Worm (Caenorhabditis elegans) whole organism, mixed stage, embryonic: ENCODE measurements around the gene C56A3.4.

ENCODE experiments used
- M03D4.4 ChIP-seq: sonication (generic microtip); optimal IDR thresholded peaks from 2 replicates; lab custom pipeline; 2017; ENCODE audit warnings: mild to moderate bottlenecking, missing genetic modification characterization, missing compliant biosample characterization
- bed-3 ChIP-seq: fragments of 200-800 bp; sonication (Bioruptor generic); optimal IDR thresholded peaks from 3 replicates; lab custom pipeline; 2018; ENCODE audit warnings: mild to moderate bottlenecking, missing genetic modification characterization, moderate library complexity, missing compliant biosample characterization
- ceh-39 ChIP-seq: fragments of 150-350 bp; optimal IDR thresholded peaks from 2 replicates; lab custom pipeline; 2014; ENCODE audit warnings: missing biosample characterization, missing genetic modification characterization
- ceh-43 ChIP-seq: fragments of 200-800 bp; sonication (Bioruptor generic); optimal IDR thresholded peaks from 2 replicates; lab custom pipeline; 2018; ENCODE audit warnings: mild to moderate bottlenecking, missing genetic modification characterization, moderate library complexity, missing compliant biosample characterization
- ceh-83 ChIP-seq: fragments of 200-800 bp; sonication (Bioruptor generic); optimal IDR thresholded peaks from 2 replicates; lab custom pipeline; 2018; ENCODE audit warnings: mild to moderate bottlenecking, missing genetic modification characterization, missing compliant biosample characterization
- ces-1 ChIP-seq: fragments of 150-350 bp; optimal IDR thresholded peaks from 2 replicates; lab custom pipeline; 2014; ENCODE audit warnings: missing biosample characterization, missing genetic modification reagents, missing genetic modification characterization
- drap-1 ChIP-seq: fragments of 200-800 bp; sonication (Bioruptor generic); optimal IDR thresholded peaks from 3 replicates; lab custom pipeline; 2018; ENCODE audit warnings: mild to moderate bottlenecking, missing genetic modification characterization, missing compliant biosample characterization
- elt-1 ChIP-seq: sonication (generic microtip); optimal IDR thresholded peaks from 2 replicates; lab custom pipeline; 2017; ENCODE audit warnings: missing genetic modification characterization, mild to moderate bottlenecking, missing compliant biosample characterization, antibody characterized with exemption, moderate library complexity, borderline replicate concordance; ENCODE audit not compliant: insufficient read depth
- elt-3 ChIP-seq: fragments of 150-350 bp; optimal IDR thresholded peaks from 2 replicates; lab custom pipeline; 2014; ENCODE audit warnings: missing biosample characterization, missing genetic modification characterization
- flh-1 ChIP-seq: fragments of 200-800 bp; sonication (Bioruptor generic); optimal IDR thresholded peaks from 2 replicates; lab custom pipeline; 2018; ENCODE audit warnings: mild to moderate bottlenecking, missing genetic modification characterization, moderate library complexity, missing compliant biosample characterization
- ham-2 ChIP-seq: fragments of 200-800 bp; sonication (Bioruptor generic); optimal IDR thresholded peaks from 2 replicates; lab custom pipeline; 2018; ENCODE audit warnings: mild to moderate bottlenecking, missing genetic modification characterization, missing compliant biosample characterization
- hlh-1 ChIP-seq: fragments of 150-350 bp; optimal IDR thresholded peaks from 2 replicates; lab custom pipeline; 2014; ENCODE audit warnings: missing biosample characterization, missing genetic modification reagents, missing genetic modification characterization
- lin-13 ChIP-seq: fragments of 150-350 bp; optimal IDR thresholded peaks from 2 replicates; lab custom pipeline; 2014; ENCODE audit warnings: missing biosample characterization, missing genetic modification characterization
- lsy-2 ChIP-seq: fragments of 150-350 bp; optimal IDR thresholded peaks from 2 replicates; lab custom pipeline; 2014; ENCODE audit warnings: missing biosample characterization, missing genetic modification characterization
- mab-5 ChIP-seq: fragments of 150-350 bp; optimal IDR thresholded peaks from 2 replicates; lab custom pipeline; 2014; ENCODE audit warnings: missing biosample characterization, missing genetic modification characterization
- mep-1 ChIP-seq: fragments of 150-350 bp; optimal IDR thresholded peaks from 2 replicates; lab custom pipeline; 2017; ENCODE audit warnings: missing biosample characterization, missing genetic modification reagents, missing genetic modification characterization, inconsistent platforms
- mls-2 ChIP-seq: sonication (generic microtip); optimal IDR thresholded peaks from 2 replicates; lab custom pipeline; 2016; ENCODE audit warnings: mild to moderate bottlenecking, missing genetic modification characterization, moderate library complexity, missing compliant biosample characterization
- nhr-2 ChIP-seq: fragments of 150-350 bp; optimal IDR thresholded peaks from 2 replicates; lab custom pipeline; 2014; ENCODE audit warnings: missing biosample characterization, missing genetic modification characterization
- nhr-237 ChIP-seq: fragments of 150-350 bp; optimal IDR thresholded peaks from 2 replicates; lab custom pipeline; 2014; ENCODE audit warnings: missing biosample characterization, missing genetic modification characterization
- nhr-28 ChIP-seq: fragments of 150-350 bp; optimal IDR thresholded peaks from 2 replicates; lab custom pipeline; 2014; ENCODE audit warnings: missing biosample characterization, missing genetic modification characterization
- nhr-76 ChIP-seq: sonication (generic microtip); optimal IDR thresholded peaks from 2 replicates; lab custom pipeline; 2017; ENCODE audit warnings: missing biosample characterization, missing genetic modification characterization
- pha-4 ChIP-seq: fragments of 150-350 bp; optimal IDR thresholded peaks from 2 replicates; lab custom pipeline; 2018; ENCODE audit warnings: missing biosample characterization, missing genetic modification reagents, missing genetic modification characterization
- sem-2 ChIP-seq: fragments of 200-800 bp; sonication (Bioruptor generic); optimal IDR thresholded peaks from 2 replicates; lab custom pipeline; 2018; ENCODE audit warnings: mild to moderate bottlenecking, missing genetic modification characterization, missing compliant biosample characterization
- sptf-1 ChIP-seq: sonication (generic microtip); optimal IDR thresholded peaks from 2 replicates; lab custom pipeline; 2017; ENCODE audit warnings: mild to moderate bottlenecking, missing genetic modification characterization, moderate library complexity, missing compliant biosample characterization
- tbx-8 ChIP-seq: fragments of 200-800 bp; sonication (Bioruptor generic); optimal IDR thresholded peaks from 2 replicates; lab custom pipeline; 2018; ENCODE audit warnings: mild to moderate bottlenecking, missing genetic modification characterization, moderate library complexity, missing compliant biosample characterization
- unc-39 ChIP-seq: fragments of 150-350 bp; optimal IDR thresholded peaks from 2 replicates; lab custom pipeline; 2014; ENCODE audit warnings: missing biosample characterization, missing genetic modification characterization
- unc-62 ChIP-seq: fragments of 150-350 bp; optimal IDR thresholded peaks from 2 replicates; lab custom pipeline; 2014; ENCODE audit warnings: missing biosample characterization, missing genetic modification reagents, missing genetic modification characterization
- zip-8 ChIP-seq: fragments of 150-350 bp; optimal IDR thresholded peaks from 2 replicates; lab custom pipeline; 2014; ENCODE audit warnings: missing biosample characterization, missing genetic modification characterization
- ztf-11 ChIP-seq: fragments of 150-350 bp; optimal IDR thresholded peaks from 2 replicates; lab custom pipeline; 2014; ENCODE audit warnings: missing biosample characterization, missing genetic modification characterization

The C56A3.4 gene

DNA sequence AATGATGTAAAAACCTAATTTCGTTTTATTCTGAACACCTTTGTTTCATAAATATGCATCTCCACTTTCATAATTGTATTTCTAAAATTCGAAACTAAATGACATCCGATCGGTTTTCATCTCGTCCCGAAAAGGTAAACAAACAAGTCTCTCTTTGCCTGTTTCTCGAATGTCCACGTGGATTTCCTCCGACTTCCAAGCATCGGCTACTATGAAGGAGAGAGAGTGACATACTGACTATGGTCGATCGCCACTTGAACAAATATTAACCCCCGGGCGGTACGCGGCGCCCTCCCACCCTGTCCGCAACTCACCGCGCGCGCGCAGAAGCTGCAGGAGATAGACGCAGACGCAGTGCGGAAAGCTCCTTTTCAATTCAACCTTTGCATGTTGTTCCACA, 24.3 kb upstream of the C56A3.4 start:
- peak; percentile 94 for TF ChIP-seq pha-4 (tag; lab: Kevin White, UChicago)
- no peak for TF ChIP-seq ceh-43 (GFP tag; lab: Kevin White, UChicago)

DNA sequence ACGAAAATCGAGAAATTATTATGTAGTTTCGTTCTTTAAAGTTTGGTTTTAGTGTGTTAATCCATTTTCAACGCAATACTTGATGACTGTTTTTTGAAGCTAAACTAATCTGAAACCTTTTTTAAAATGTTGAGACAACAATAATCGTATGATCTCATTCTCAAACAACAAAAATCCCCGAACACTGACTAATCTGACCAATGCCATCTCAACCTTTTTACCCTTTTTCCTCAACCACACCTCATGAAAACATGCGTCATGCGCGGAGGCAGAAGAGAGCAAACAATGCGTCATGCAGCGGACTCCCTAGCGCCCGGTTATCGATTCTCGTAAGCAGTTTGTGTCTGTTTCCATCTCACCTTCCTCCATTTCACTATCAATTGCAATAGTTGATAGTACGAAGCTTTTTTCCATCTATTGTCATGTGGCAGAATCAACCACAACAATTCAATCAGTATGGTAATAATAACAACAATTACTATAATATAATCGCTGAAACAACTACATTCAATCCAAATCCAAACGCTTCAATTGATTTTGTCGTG, 20.2 kb upstream of the C56A3.4 start, which contains the start of gene C50B8.4:
TSS of gene C50B8.4 (plus strand) at position 299 of the 545 bp plus-strand sequence.
- TF ChIP-seq nhr-76 (tag; lab: Kevin White, UChicago) = no peak
- no peak for TF ChIP-seq sem-2 (GFP tag; lab: Kevin White, UChicago)
- no peak for TF ChIP-seq ceh-83 (GFP tag; lab: Kevin White, UChicago)
- TF ChIP-seq zip-8 (tag; lab: Kevin White, UChicago) = no peak
- TF ChIP-seq lsy-2 (tag; lab: Kevin White, UChicago) = no peak
- no peak for TF ChIP-seq M03D4.4 (tag; lab: Kevin White, UChicago)
- no peak for TF ChIP-seq nhr-2 (tag; lab: Kevin White, UChicago)
- no peak for TF ChIP-seq unc-62
- no peak for TF ChIP-seq bed-3 (GFP tag; lab: Kevin White, UChicago)
- no peak for TF ChIP-seq tbx-8 (GFP tag; lab: Kevin White, UChicago)
- TF ChIP-seq, all 35 proteins: peak for 0

DNA sequence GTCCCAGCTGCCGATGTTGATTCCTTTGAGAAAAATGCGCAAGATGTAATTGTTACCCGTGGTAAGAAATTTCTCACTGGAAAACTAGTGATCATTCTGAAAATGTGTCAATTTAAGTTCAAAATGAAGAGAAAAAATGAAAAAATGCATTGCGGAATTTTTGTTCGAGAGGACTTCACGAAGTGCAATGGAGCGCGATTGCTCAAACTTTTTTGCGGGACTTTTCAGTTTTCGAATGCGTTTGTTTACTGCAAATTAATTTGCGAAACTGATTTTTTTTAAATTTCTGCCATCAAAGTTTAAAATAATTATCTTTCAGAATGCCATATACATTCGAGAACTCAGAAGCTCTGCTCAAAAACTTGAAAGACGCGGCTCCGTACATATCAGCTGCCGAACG, 17.0 kb upstream of the C56A3.4 start, which contains the start of the genes nuaf-1 and bir-2:
TSS of gene nuaf-1 (minus strand) at position 98 of the 400 bp plus-strand sequence.
TSS of gene bir-2 (plus strand) at position 318 of the 400 bp plus-strand sequence.
- TF ChIP-seq lsy-2 (tag; lab: Kevin White, UChicago) (peak; percentile 49), nhr-2 (tag; lab: Kevin White, UChicago) (peak; percentile 19), drap-1 (GFP tag; lab: Kevin White, UChicago) (no peak), elt-1 (no peak), elt-3 (tag; lab: Kevin White, UChicago) (no peak), mep-1 (tag; lab: Kevin White, UChicago) (peak; percentile 27)

- TF ChIP-seq ham-2 (GFP tag; lab: Kevin White, UChicago) = no peak
- no peak for TF ChIP-seq lsy-2 (tag; lab: Kevin White, UChicago)
- no peak for TF ChIP-seq zip-8 (tag; lab: Kevin White, UChicago)
- no peak for TF ChIP-seq ceh-83 (GFP tag; lab: Kevin White, UChicago)
- TF ChIP-seq ztf-11 (tag; lab: Kevin White, UChicago) = no peak
- no peak for TF ChIP-seq ceh-39 (tag; lab: Kevin White, UChicago)
- no peak for TF ChIP-seq flh-1 (GFP tag; lab: Kevin White, UChicago)
- TF ChIP-seq M03D4.4 (tag; lab: Kevin White, UChicago) = no peak
- no peak for TF ChIP-seq tbx-8 (GFP tag; lab: Kevin White, UChicago)
- TF ChIP-seq sptf-1 (tag; lab: Kevin White, UChicago) = no peak
These were observed 15.4 kb upstream of the C56A3.4 start for ce11 chrV:13566967-13567366.

- TF ChIP-seq unc-39 (no peak), mab-5 (tag; lab: Kevin White, UChicago) (no peak), elt-1 (no peak), tbx-8 (GFP tag; lab: Kevin White, UChicago) (no peak), bed-3 (GFP tag; lab: Kevin White, UChicago) (no peak), pha-4 (tag; lab: Kevin White, UChicago) (no peak), zip-8 (tag; lab: Kevin White, UChicago) (no peak), M03D4.4 (tag; lab: Kevin White, UChicago) (no peak), ceh-43 (GFP tag; lab: Kevin White, UChicago) (no peak), sptf-1 (tag; lab: Kevin White, UChicago) (no peak), nhr-28 (tag; lab: Kevin White, UChicago) (no peak), mls-2 (tag; lab: Kevin White, UChicago) (no peak), lsy-2 (tag; lab: Kevin White, UChicago) (no peak), ztf-11 (tag; lab: Kevin White, UChicago) (no peak), nhr-76 (tag; lab: Kevin White, UChicago) (no peak), lin-13 (no peak)
These were observed 14.2 kb upstream of the C56A3.4 start, which contains the start of gene slrp-1 for ce11 chrV:13565781-13566180. Gene slrp-1 (plus strand): TSS chrV:13565863.

ce11 chrV:13565197-13565596, 13.6 kb upstream of the C56A3.4 start:
- TF ChIP-seq unc-62 = peak; percentile 20
- TF ChIP-seq nhr-237 (tag; lab: Kevin White, UChicago) = peak; percentile 57
- TF ChIP-seq mep-1 (tag; lab: Kevin White, UChicago) = peak; percentile 79
- TF ChIP-seq hlh-1 (tag; lab: Kevin White, UChicago) = peak; percentile 71
- no peak for TF ChIP-seq drap-1 (GFP tag; lab: Kevin White, UChicago)
- peak; percentile 6 for TF ChIP-seq ceh-39 (tag; lab: Kevin White, UChicago)
- peak; percentile 25 for TF ChIP-seq lsy-2 (tag; lab: Kevin White, UChicago)
- TF ChIP-seq pha-4 (tag; lab: Kevin White, UChicago) = peak; percentile 54
- no peak for TF ChIP-seq mab-5 (tag; lab: Kevin White, UChicago)
- peak; percentile 47 for TF ChIP-seq ces-1 (GFP tag; lab: Kevin White, UChicago)
- TF ChIP-seq, all 35 proteins: peak for 8
